Worm (Caenorhabditis elegans): ENCODE data around the gene ZK632.12.

DNA sequence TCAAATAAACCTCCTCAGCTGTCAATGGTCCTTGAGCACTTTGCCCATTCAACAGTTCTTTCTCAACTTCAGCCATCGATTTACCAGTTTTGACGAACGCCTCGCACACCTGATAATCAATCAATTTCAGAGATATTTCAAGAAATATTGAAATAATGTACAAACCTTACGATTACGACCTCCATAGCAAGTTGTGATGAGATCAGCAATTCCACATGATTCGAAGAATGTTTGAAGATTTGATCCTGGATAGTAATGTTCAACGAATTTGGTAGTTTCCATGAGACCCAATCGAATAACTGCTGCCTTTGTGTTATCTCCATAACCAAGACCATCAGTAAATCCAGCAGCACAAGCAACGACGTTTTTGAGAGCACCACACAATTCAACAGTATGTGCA, 24.4 kb downstream of the ZK632.12 start:
- TF ChIP-seq hsf-1 (GFP tag; IDR thresholded peaks at IDR 0.05) (no peak), madf-6 (GFP tag; IDR thresholded peaks at IDR 0.05) (no peak), rpc-1 (optimal IDR thresholded peaks at IDR 0.05) (no peak), rpc-1 (tag; optimal IDR thresholded peaks at IDR 0.05) (no peak), somi-1 (GFP tag; optimal IDR thresholded peaks at IDR 0.05) (no peak), nfya-1 (tag; optimal IDR thresholded peaks at IDR 0.05; ENCODE audit: borderline replicate concordance, insufficient read depth) (no peak), sdz-38 (tag; optimal IDR thresholded peaks at IDR 0.05) (no peak)

All from whole organism, young adult.